Fruit fly (Drosophila melanogaster) whole organism, embryonic: ENCODE measurements around the gene CG42764.
A peak's percentile ranks its signal among the peaks of the same experiment; 100 is the strongest.

ENCODE experiments used
- B-H2 ChIP-seq: fragments of 200-800 bp; sonication (Bioruptor generic); optimal IDR thresholded peaks from 2 replicates; lab custom pipeline; 2018; ENCODE audit warnings: missing biosample characterization, mild to moderate bottlenecking, missing genetic modification characterization
- CG11696 ChIP-seq: fragments of 200-800 bp; sonication (Bioruptor generic); IDR thresholded peaks from 2 replicates; pipeline ENCODE4 v1.3.6; 2022; ENCODE audit warnings: missing biosample characterization, missing genetic modification characterization
- CG12071 ChIP-seq: fragments of 200-800 bp; sonication (Bioruptor generic); optimal IDR thresholded peaks from 3 replicates; lab custom pipeline; 2018; ENCODE audit warnings: missing biosample characterization, mild to moderate bottlenecking, missing genetic modification characterization
- CG12155 ChIP-seq: fragments of 200-800 bp; sonication (Bioruptor generic); optimal IDR thresholded peaks from 3 replicates; lab custom pipeline; 2016; ENCODE audit warnings: missing biosample characterization, missing genetic modification characterization
- CG12299 ChIP-seq: fragments of 200-800 bp; sonication (Bioruptor generic); optimal IDR thresholded peaks from 2 replicates; lab custom pipeline; 2018; ENCODE audit warnings: missing biosample characterization, mild to moderate bottlenecking, missing genetic modification characterization
- CG12744 ChIP-seq: fragments of 200-800 bp; sonication (Bioruptor generic); optimal IDR thresholded peaks from 2 replicates; lab custom pipeline; 2016; ENCODE audit warnings: missing biosample characterization, missing genetic modification characterization
- CG14965 ChIP-seq: fragments of 200-800 bp; sonication (Bioruptor generic); optimal IDR thresholded peaks from 2 replicates; lab custom pipeline; 2016; ENCODE audit warnings: missing biosample characterization, missing genetic modification characterization, borderline replicate concordance
- CG15601 ChIP-seq: fragments of 200-800 bp; sonication (Bioruptor generic); optimal IDR thresholded peaks from 3 replicates; lab custom pipeline; 2019; ENCODE audit warnings: missing biosample characterization, mild to moderate bottlenecking, missing genetic modification characterization, moderate library complexity
- CG17359 ChIP-seq: fragments of 200-800 bp; sonication (Bioruptor generic); optimal IDR thresholded peaks from 3 replicates; lab custom pipeline; 2018; ENCODE audit warnings: missing biosample characterization, mild to moderate bottlenecking, missing genetic modification characterization, moderate library complexity
- CG1832 ChIP-seq: fragments of 200-800 bp; sonication (Bioruptor generic); optimal IDR thresholded peaks from 2 replicates; lab custom pipeline; 2017; ENCODE audit warnings: missing biosample characterization, mild to moderate bottlenecking, missing genetic modification characterization, inconsistent platforms
- CG18619 ChIP-seq: fragments of 200-800 bp; sonication (Bioruptor generic); optimal IDR thresholded peaks from 3 replicates; lab custom pipeline; 2017; ENCODE audit warnings: missing biosample characterization, mild to moderate bottlenecking, missing genetic modification characterization
- CG30403 ChIP-seq: fragments of 200-800 bp; sonication (Bioruptor generic); optimal IDR thresholded peaks from 3 replicates; lab custom pipeline; 2016; ENCODE audit warnings: missing biosample characterization, missing genetic modification characterization
- CG32532 ChIP-seq: fragments of 200-800 bp; sonication (Bioruptor generic); IDR thresholded peaks from 2 replicates; pipeline ENCODE4 v1.3.6; 2022; ENCODE audit warnings: missing biosample characterization, missing genetic modification characterization
- CG33557 ChIP-seq: fragments of 200-800 bp; sonication (Bioruptor generic); optimal IDR thresholded peaks from 2 replicates; lab custom pipeline; 2019; ENCODE audit warnings: missing biosample characterization, mild to moderate bottlenecking, missing genetic modification characterization, moderate library complexity
- CG34422 ChIP-seq: fragments of 200-800 bp; sonication (Bioruptor generic); IDR thresholded peaks from 3 replicates; pipeline ENCODE4 v1.3.6; 2022; ENCODE audit warnings: missing biosample characterization, missing genetic modification characterization
- CG4328 ChIP-seq: fragments of 200-800 bp; sonication (Bioruptor generic); optimal IDR thresholded peaks from 3 replicates; lab custom pipeline; 2017; ENCODE audit warnings: missing biosample characterization, missing genetic modification reagents, missing genetic modification characterization
- CG9727 ChIP-seq: fragments of 200-800 bp; sonication (Bioruptor generic); optimal IDR thresholded peaks from 3 replicates; lab custom pipeline; 2017; ENCODE audit warnings: missing biosample characterization, mild to moderate bottlenecking, missing genetic modification characterization
- D19B ChIP-seq: fragments of 200-800 bp; sonication (Bioruptor generic); optimal IDR thresholded peaks from 2 replicates; lab custom pipeline; 2017; ENCODE audit warnings: missing biosample characterization, mild to moderate bottlenecking, missing genetic modification characterization
- Doc3 ChIP-seq: fragments of 200-800 bp; sonication (Bioruptor generic); IDR thresholded peaks from 3 replicates; pipeline ENCODE4 v1.3.6; 2022; ENCODE audit warnings: missing biosample characterization, missing genetic modification characterization; ENCODE audit not compliant: partially characterized antibody
- Ets65A ChIP-seq: fragments of 200-800 bp; sonication (Bioruptor generic); peaks from one replicate; lab custom pipeline; 2016; ENCODE audit warnings: missing biosample characterization, missing genetic modification characterization
- H15 ChIP-seq: fragments of 200-800 bp; sonication (Bioruptor generic); IDR thresholded peaks from 3 replicates; pipeline ENCODE4 v1.3.6; 2022; ENCODE audit warnings: missing biosample characterization, missing genetic modification characterization
- H2.0 ChIP-seq: fragments of 200-800 bp; sonication (Bioruptor generic); IDR thresholded peaks from 2 replicates; pipeline ENCODE4 v1.3.6; 2022; ENCODE audit warnings: missing biosample characterization, missing genetic modification characterization
- Hr39 ChIP-seq: fragments of >200 bp; optimal IDR thresholded peaks from 2 replicates; lab custom pipeline; 2017
- MESR4 ChIP-seq: fragments of 200-800 bp; sonication (Bioruptor generic); optimal IDR thresholded peaks from 2 replicates; lab custom pipeline; 2018; ENCODE audit warnings: missing biosample characterization, mild to moderate bottlenecking, missing genetic modification characterization, moderate library complexity
- MTF-1 ChIP-seq: fragments of 200-800 bp; sonication (Bioruptor generic); optimal IDR thresholded peaks from 2 replicates; lab custom pipeline; 2018; ENCODE audit warnings: missing biosample characterization, mild to moderate bottlenecking, missing genetic modification characterization, borderline replicate concordance
- NC2α ChIP-seq: fragments of 200-800 bp; sonication (Bioruptor generic); optimal IDR thresholded peaks from 2 replicates; lab custom pipeline; 2016; ENCODE audit warnings: missing biosample characterization, missing genetic modification characterization
- Nf-YA ChIP-seq: fragments of 200-800 bp; sonication (Bioruptor generic); IDR thresholded peaks from 2 replicates; pipeline ENCODE4 v1.3.6; 2022; ENCODE audit warnings: missing biosample characterization, missing genetic modification characterization
- Nf-YB ChIP-seq: fragments of 200-800 bp; sonication (Bioruptor generic); optimal IDR thresholded peaks from 3 replicates; lab custom pipeline; 2019; ENCODE audit warnings: missing biosample characterization, mild to moderate bottlenecking, missing genetic modification characterization, moderate library complexity
- Rfx ChIP-seq: fragments of 200-800 bp; sonication (Bioruptor generic); IDR thresholded peaks from 2 replicates; pipeline ENCODE4 v1.3.6; 2022; ENCODE audit warnings: missing biosample characterization, missing genetic modification characterization
- Six4 ChIP-seq: fragments of 200-800 bp; sonication (Bioruptor generic); optimal IDR thresholded peaks from 2 replicates; lab custom pipeline; 2016; ENCODE audit warnings: missing biosample characterization, missing genetic modification characterization
- Sry-δ ChIP-seq: fragments of 200-800 bp; sonication (Bioruptor generic); optimal IDR thresholded peaks from 2 replicates; lab custom pipeline; 2016; ENCODE audit warnings: missing biosample characterization, missing genetic modification characterization
- bsh ChIP-seq, 2 experiments: fragments of 200-800 bp; sonication (Bioruptor generic); optimal IDR thresholded peaks; 2 replicates each; lab custom pipeline; 2017 to 2018; ENCODE audit warnings: mild to moderate bottlenecking in 2 of 2, missing biosample characterization in 2 of 2, missing genetic modification characterization in 2 of 2, moderate library complexity in 1 of 2
- ci ChIP-seq: fragments of 200-800 bp; sonication (Bioruptor generic); IDR thresholded peaks from 3 replicates; pipeline ENCODE4 v1.3.6; 2022; ENCODE audit warnings: missing biosample characterization, missing genetic modification characterization
- crol ChIP-seq: fragments of 200-800 bp; sonication (Bioruptor generic); IDR thresholded peaks from 2 replicates; pipeline ENCODE4 v1.3.6; 2022; ENCODE audit warnings: missing biosample characterization, missing genetic modification characterization
- fu2 ChIP-seq: fragments of 200-800 bp; sonication (Bioruptor generic); optimal IDR thresholded peaks from 2 replicates; lab custom pipeline; 2016; ENCODE audit warnings: missing biosample characterization, missing genetic modification characterization
- hb ChIP-seq: fragments of 200-800 bp; sonication (Bioruptor generic); IDR thresholded peaks from 3 replicates; pipeline ENCODE4 v1.3.6; 2022; ENCODE audit warnings: missing biosample characterization, missing genetic modification characterization; ENCODE audit not compliant: partially characterized antibody
- hkb ChIP-seq, 2 experiments: fragments of 200-800 bp in 1 of 2; fragments of >200 bp in 1 of 2; sonication (Bioruptor generic) in 1 of 2; IDR thresholded peaks in 1 of 2; optimal IDR thresholded peaks in 1 of 2; 2 replicates each; pipeline versions ENCODE4 v1.3.6 to Lab custom; 2017 to 2022; ENCODE audit warnings: missing biosample characterization in 1 of 2, missing genetic modification characterization in 1 of 2
- jigr1 ChIP-seq: fragments of 200-800 bp; sonication (Bioruptor generic); IDR thresholded peaks from 3 replicates; pipeline ENCODE4 v1.3.6; 2022; ENCODE audit warnings: missing biosample characterization, missing genetic modification characterization
- lilli ChIP-seq: fragments of 200-800 bp; sonication (Bioruptor generic); optimal IDR thresholded peaks from 3 replicates; lab custom pipeline; 2016; ENCODE audit warnings: missing biosample characterization, missing genetic modification characterization
- org-1 ChIP-seq: fragments of 200-800 bp; sonication (Bioruptor generic); optimal IDR thresholded peaks from 2 replicates; lab custom pipeline; 2017; ENCODE audit warnings: missing biosample characterization, missing genetic modification characterization
- pho ChIP-seq: fragments of 200-800 bp; sonication (Bioruptor generic); optimal IDR thresholded peaks from 2 replicates; lab custom pipeline; 2016; ENCODE audit warnings: missing biosample characterization, missing genetic modification characterization
- pum ChIP-seq: fragments of 200-800 bp; sonication (Bioruptor generic); optimal IDR thresholded peaks from 2 replicates; lab custom pipeline; 2016; ENCODE audit warnings: missing biosample characterization, missing genetic modification characterization
- salm ChIP-seq: fragments of 200-800 bp; sonication (Bioruptor generic); optimal IDR thresholded peaks from 2 replicates; lab custom pipeline; 2018; ENCODE audit warnings: missing biosample characterization, mild to moderate bottlenecking, missing genetic modification characterization
- schlank ChIP-seq: fragments of 200-800 bp; sonication (Bioruptor generic); optimal IDR thresholded peaks from 2 replicates; lab custom pipeline; 2018; ENCODE audit warnings: missing biosample characterization, mild to moderate bottlenecking, missing genetic modification characterization
- stc ChIP-seq: fragments of 200-800 bp; sonication (Bioruptor generic); IDR thresholded peaks from 2 replicates; pipeline ENCODE4 v1.3.6; 2022; ENCODE audit warnings: missing biosample characterization, missing genetic modification characterization
- sug ChIP-seq: fragments of 200-800 bp; optimal IDR thresholded peaks from 2 replicates; lab custom pipeline; 2019; ENCODE audit warnings: missing biosample characterization, mild to moderate bottlenecking, missing genetic modification characterization, moderate library complexity
- wor ChIP-seq: fragments of 200-800 bp; sonication (Bioruptor generic); IDR thresholded peaks from 2 replicates; pipeline ENCODE4 v1.3.6; 2022; ENCODE audit warnings: missing biosample characterization, missing genetic modification characterization
- zf30C ChIP-seq: fragments of 200-800 bp; sonication (Bioruptor generic); optimal IDR thresholded peaks from 3 replicates; lab custom pipeline; 2018; ENCODE audit warnings: missing biosample characterization, mild to moderate bottlenecking, missing genetic modification characterization
- zfh1 ChIP-seq: fragments of 200-800 bp; sonication (Bioruptor generic); IDR thresholded peaks from 3 replicates; pipeline ENCODE4 v1.3.6; 2022; ENCODE audit warnings: missing biosample characterization, missing genetic modification characterization

The CG42764 gene

dm6 chr3L:20441632-20442469 lies 24.0 kb downstream of the CG42764 start, which contains the start of gene CG5910 (continued):
- TF ChIP-seq Sry-δ (GFP tag; lab: Kevin White, UChicago): no peak
- no peak for TF ChIP-seq CG1832 (GFP tag; lab: Kevin White, UChicago)
- peak; percentile 79 for TF ChIP-seq salm (tag; lab: Kevin White, UChicago)
- peak; percentile 78 for TF ChIP-seq B-H2 (GFP tag; lab: Kevin White, UChicago)
- TF ChIP-seq CG12071 (GFP tag; lab: Kevin White, UChicago): no peak
- no peak for TF ChIP-seq hkb (optimal IDR thresholded peaks at IDR 0.05; lab: Kevin White, UChicago)
- TF ChIP-seq hkb (GFP tag; IDR thresholded peaks at IDR 0.05; lab: Robert Waterston, UW): peak; percentile 84
- peak; percentile 87 for TF ChIP-seq zf30C
- peak; percentile 25 to 89 for TF ChIP-seq bsh (GFP tag; optimal IDR thresholded peaks at IDR 0.05; lab: Kevin White, UChicago)
- TF ChIP-seq pho (GFP tag; lab: Kevin White, UChicago): peak; percentile 13
- peak; percentile 64 for TF ChIP-seq H2.0 (GFP tag; lab: Robert Waterston, UW)
- peak; percentile 78 for TF ChIP-seq stc (GFP tag; lab: Robert Waterston, UW)
- TF ChIP-seq schlank: peak; percentile 32
- TF ChIP-seq crol (GFP tag; lab: Robert Waterston, UW): no peak
- no peak for TF ChIP-seq Hr39 (lab: Kevin White, UChicago)
- peak; percentile 84 for TF ChIP-seq Six4 (GFP tag; lab: Kevin White, UChicago)
- peak; percentile 87 for TF ChIP-seq CG12299 (tag; lab: Kevin White, UChicago)
- TF ChIP-seq Nf-YA (GFP tag; lab: Robert Waterston, UW): peak; percentile 41; the same call in 1 of the 2 replicates
- peak; percentile 84 for TF ChIP-seq sug (tag; lab: Kevin White, UChicago)
- TF ChIP-seq NC2α (GFP tag; lab: Kevin White, UChicago): no peak
- peak; percentile 61; the same call in 1 of the 3 replicates for TF ChIP-seq jigr1
- TF ChIP-seq CG14965 (GFP tag; lab: Kevin White, UChicago): no peak
- TF ChIP-seq Doc3 (GFP tag; lab: Robert Waterston, UW): no peak
- TF ChIP-seq pum (GFP tag; lab: Kevin White, UChicago): no peak
- peak; percentile 66; the same call in 1 of the 2 replicates for TF ChIP-seq CG11696 (GFP tag; lab: Robert Waterston, UW)
- TF ChIP-seq CG32532: peak; percentile 80
- peak; percentile 72 for TF ChIP-seq wor (GFP tag; lab: Robert Waterston, UW)
- no peak for TF ChIP-seq MESR4 (GFP tag; lab: Kevin White, UChicago)
- TF ChIP-seq CG34422: peak; percentile 24; the same call in 1 of the 3 replicates
- peak; percentile 63 for TF ChIP-seq lilli (GFP tag; lab: Kevin White, UChicago)
- TF ChIP-seq ci (GFP tag; lab: Robert Waterston, UW): peak; percentile 71
- TF ChIP-seq D19B (GFP tag; lab: Kevin White, UChicago): peak; percentile 77
- TF ChIP-seq CG33557 (GFP tag; lab: Kevin White, UChicago): peak; percentile 90
- TF ChIP-seq fu2: peak; percentile 4
- peak; percentile 79 for TF ChIP-seq CG12155 (GFP tag; lab: Kevin White, UChicago)
- TF ChIP-seq MTF-1: peak; percentile 53
- TF ChIP-seq CG12744 (GFP tag; lab: Kevin White, UChicago): no peak
- TF ChIP-seq hb (GFP tag; lab: Robert Waterston, UW): no peak
- TF ChIP-seq Rfx (GFP tag; lab: Robert Waterston, UW): peak; percentile 75
- peak; percentile 95 for TF ChIP-seq CG9727 (GFP tag; lab: Kevin White, UChicago)
- TF ChIP-seq Nf-YB: peak; percentile 77
- TF ChIP-seq CG15601 (tag; lab: Kevin White, UChicago): peak; percentile 90
- TF ChIP-seq CG17359 (tag; lab: Kevin White, UChicago): peak; percentile 88
- TF ChIP-seq CG18619: peak; percentile 93
- TF ChIP-seq CG4328 (GFP tag; lab: Kevin White, UChicago): peak; percentile 81
- peak; percentile 70 for TF ChIP-seq zfh1 (GFP tag; lab: Robert Waterston, UW)
- TF ChIP-seq H15 (GFP tag; lab: Robert Waterston, UW): peak; percentile 36; the same call in 1 of the 3 replicates
- peak; percentile 84 for TF ChIP-seq Ets65A (GFP tag; lab: Kevin White, UChicago)
- TF ChIP-seq CG30403 (GFP tag; lab: Kevin White, UChicago): peak; percentile 89
- peak; percentile 86 for TF ChIP-seq org-1 (GFP tag; lab: Kevin White, UChicago)
